Worm (Caenorhabditis elegans) whole organism, early embryonic: ENCODE measurements around the gene dsl-2.

Experiments used
- F13C5.2 ChIP-seq: sonication (generic microtip); optimal IDR thresholded peaks from 2 replicates; lab custom pipeline; 2017; ENCODE audit warnings: mild to moderate bottlenecking, missing genetic modification characterization, inconsistent platforms, missing compliant biosample characterization
- aly-1 ChIP-seq: sonication (generic microtip); optimal IDR thresholded peaks from 2 replicates; lab custom pipeline; 2016; ENCODE audit warnings: missing genetic modification characterization, missing compliant biosample characterization
- ama-1 ChIP-seq: fragments of 150-350 bp; optimal IDR thresholded peaks from 2 replicates; lab custom pipeline; 2014
- ceh-13 ChIP-seq: fragments of 200-800 bp; sonication (Bioruptor generic); optimal IDR thresholded peaks from 2 replicates; lab custom pipeline; 2018; ENCODE audit warnings: mild to moderate bottlenecking, missing genetic modification characterization, missing compliant biosample characterization
- ets-7 ChIP-seq: sonication (generic microtip); optimal IDR thresholded peaks from 2 replicates; lab custom pipeline; 2016; ENCODE audit warnings: missing genotype, missing genetic modification characterization, missing compliant biosample characterization
- hmg-4 ChIP-seq: fragments of 200-800 bp; sonication (Bioruptor generic); optimal IDR thresholded peaks from 2 replicates; lab custom pipeline; 2018; ENCODE audit warnings: mild to moderate bottlenecking, missing genetic modification characterization, missing compliant biosample characterization
- hnd-1 ChIP-seq: sonication (generic microtip); optimal IDR thresholded peaks from 2 replicates; lab custom pipeline; 2016; ENCODE audit warnings: missing genetic modification characterization, missing compliant biosample characterization
- pes-1 ChIP-seq: fragments of 200-800 bp; sonication (Bioruptor generic); IDR thresholded peaks from 2 replicates; pipeline ENCODE4 v1.3.6; 2022; ENCODE audit warnings: missing genetic modification reagents, missing genetic modification characterization, missing compliant biosample characterization
- scrt-1 ChIP-seq: fragments of 200-800 bp; sonication (Bioruptor generic); IDR thresholded peaks from 2 replicates; pipeline ENCODE4 v1.3.6; 2022; ENCODE audit warnings: missing genetic modification characterization, missing compliant biosample characterization
- sea-1 ChIP-seq: fragments of 200-800 bp; sonication (Bioruptor generic); conservative IDR thresholded peaks from 2 replicates; pipeline ENCODE4 v1.3.6; 2022; ENCODE audit warnings: missing genetic modification characterization, missing compliant biosample characterization
- tbx-37 ChIP-seq: fragments of 200-800 bp; sonication (Bioruptor generic); conservative IDR thresholded peaks from 2 replicates; pipeline ENCODE4 v1.3.6; 2022; ENCODE audit warnings: missing genetic modification reagents, missing genetic modification characterization, missing compliant biosample characterization

DNA sequence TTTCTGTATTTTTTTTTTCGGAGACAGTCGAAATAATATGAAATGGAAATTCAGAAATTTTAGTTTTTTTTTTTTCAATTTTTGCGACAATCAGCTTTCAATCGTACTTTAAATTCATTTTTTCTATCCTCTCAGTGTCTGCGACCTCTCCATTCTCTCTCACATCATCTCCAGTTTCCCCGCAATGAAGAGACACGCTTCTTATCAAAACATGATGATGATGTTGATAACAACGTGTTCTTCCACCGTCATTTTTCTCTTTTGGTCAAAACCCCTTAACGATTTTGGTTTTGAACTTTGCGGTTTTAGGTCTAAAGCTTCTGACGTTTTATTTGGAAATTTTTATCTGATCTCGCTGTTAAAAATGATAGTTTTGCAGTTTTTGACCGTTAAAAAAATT, 4.5 kb upstream of the dsl-2 start:
- no peak for TF ChIP-seq hnd-1
- TF ChIP-seq ceh-13, result no peak
- TF ChIP-seq pes-1 (GFP tag; lab: Robert Waterston, UW), result no peak
- TF ChIP-seq F13C5.2, result no peak
- no peak for TF ChIP-seq ets-7
- TF ChIP-seq aly-1, result no peak
- no peak for TF ChIP-seq sea-1 (GFP tag; lab: Robert Waterston, UW)
- TF ChIP-seq tbx-37, result no peak
- TF ChIP-seq scrt-1 (GFP tag; lab: Robert Waterston, UW), result no peak
- no peak for TF ChIP-seq ama-1
- no peak for TF ChIP-seq hmg-4 (GFP tag; lab: Kevin White, UChicago)
